Fruit fly (Drosophila melanogaster) whole organism, embryonic: Measurements from ENCODE around the gene CG6972.

Experiments
- Ada2b ChIP-seq: fragments of 200-800 bp; sonication (Bioruptor generic); IDR thresholded peaks from 2 replicates; pipeline ENCODE4 v1.3.6; 2022; ENCODE audit warnings: missing biosample characterization, missing genetic modification characterization
- Atf3 ChIP-seq: fragments of 200-800 bp; sonication (Bioruptor generic); optimal IDR thresholded peaks from 3 replicates; lab custom pipeline; 2016; ENCODE audit warnings: missing biosample characterization, missing genetic modification characterization
- CG10209 ChIP-seq: fragments of 200-800 bp; sonication (Bioruptor generic); optimal IDR thresholded peaks from 3 replicates; lab custom pipeline; 2017; ENCODE audit warnings: missing biosample characterization, mild to moderate bottlenecking, missing genetic modification characterization, missing genetic modification reagents
- CG10267 ChIP-seq: fragments of 200-800 bp; sonication (Bioruptor generic); optimal IDR thresholded peaks from 2 replicates; lab custom pipeline; 2018; ENCODE audit warnings: missing biosample characterization, mild to moderate bottlenecking, missing genetic modification characterization, moderate library complexity
- CG10462 ChIP-seq: fragments of 200-800 bp; sonication (Bioruptor generic); optimal IDR thresholded peaks from 2 replicates; lab custom pipeline; 2016; ENCODE audit warnings: missing biosample characterization, missing genetic modification characterization
- CG12299 ChIP-seq: fragments of 200-800 bp; sonication (Bioruptor generic); optimal IDR thresholded peaks from 2 replicates; lab custom pipeline; 2018; ENCODE audit warnings: missing biosample characterization, mild to moderate bottlenecking, missing genetic modification characterization
- CG13894 ChIP-seq: fragments of 200-800 bp; sonication (Bioruptor generic); optimal IDR thresholded peaks from 3 replicates; lab custom pipeline; 2018; ENCODE audit warnings: missing biosample characterization, mild to moderate bottlenecking, missing genetic modification characterization, moderate library complexity
- CG17186 ChIP-seq: fragments of 200-800 bp; sonication (Bioruptor generic); optimal IDR thresholded peaks from 3 replicates; lab custom pipeline; 2017; ENCODE audit warnings: missing biosample characterization, missing genetic modification reagents, missing genetic modification characterization
- CG17359 ChIP-seq: fragments of 200-800 bp; sonication (Bioruptor generic); optimal IDR thresholded peaks from 3 replicates; lab custom pipeline; 2018; ENCODE audit warnings: missing biosample characterization, mild to moderate bottlenecking, missing genetic modification characterization, moderate library complexity
- CG17361 ChIP-seq: fragments of 200-800 bp; sonication (Bioruptor generic); IDR thresholded peaks from 3 replicates; pipeline ENCODE4 v1.3.6; 2022; ENCODE audit warnings: missing biosample characterization, missing genetic modification characterization
- CG17912 ChIP-seq: fragments of 200-800 bp; sonication (Bioruptor generic); optimal IDR thresholded peaks from 2 replicates; lab custom pipeline; 2018; ENCODE audit warnings: missing biosample characterization, mild to moderate bottlenecking, missing genetic modification characterization
- CG2116 ChIP-seq: fragments of 200-800 bp; sonication (Bioruptor generic); optimal IDR thresholded peaks from 3 replicates; lab custom pipeline; 2018; ENCODE audit warnings: missing biosample characterization, mild to moderate bottlenecking, missing genetic modification characterization
- CG30020 ChIP-seq: fragments of 200-800 bp; optimal IDR thresholded peaks from 2 replicates; lab custom pipeline; 2019; ENCODE audit warnings: missing biosample characterization, mild to moderate bottlenecking, missing genetic modification characterization, moderate library complexity
- CG31224 ChIP-seq: fragments of 200-800 bp; sonication (Bioruptor generic); IDR thresholded peaks from 2 replicates; pipeline ENCODE4 v1.3.6; 2022; ENCODE audit warnings: missing biosample characterization, missing genetic modification characterization
- CG33557 ChIP-seq: fragments of 200-800 bp; sonication (Bioruptor generic); optimal IDR thresholded peaks from 2 replicates; lab custom pipeline; 2019; ENCODE audit warnings: missing biosample characterization, mild to moderate bottlenecking, missing genetic modification characterization, moderate library complexity
- CG43689 ChIP-seq: fragments of 200-800 bp; sonication (Bioruptor generic); IDR thresholded peaks from 2 replicates; pipeline ENCODE4 v1.3.6; 2022; ENCODE audit warnings: missing biosample characterization, missing genetic modification characterization
- CG6654 ChIP-seq: fragments of 200-800 bp; sonication (Bioruptor generic); optimal IDR thresholded peaks from 2 replicates; lab custom pipeline; 2017; ENCODE audit warnings: missing biosample characterization, mild to moderate bottlenecking, missing genetic modification characterization
- CG7271 ChIP-seq: fragments of 200-800 bp; sonication (Bioruptor generic); optimal IDR thresholded peaks from 2 replicates; lab custom pipeline; 2018; ENCODE audit warnings: missing biosample characterization, mild to moderate bottlenecking, missing genetic modification characterization, moderate library complexity
- CG7556 ChIP-seq: fragments of 200-800 bp; sonication (Bioruptor generic); optimal IDR thresholded peaks from 2 replicates; lab custom pipeline; 2017; ENCODE audit warnings: missing biosample characterization, mild to moderate bottlenecking, missing genetic modification characterization
- CG7987 ChIP-seq: fragments of 200-800 bp; sonication (Bioruptor generic); optimal IDR thresholded peaks from 2 replicates; lab custom pipeline; 2018; ENCODE audit warnings: missing biosample characterization, mild to moderate bottlenecking, missing genetic modification characterization, moderate library complexity
- CG8290 ChIP-seq, 3 experiments: fragments of 200-800 bp; sonication (Bioruptor generic); optimal IDR thresholded peaks; 2 replicates each; lab custom pipeline; 2016 to 2019; ENCODE audit warnings: missing biosample characterization in 3 of 3, missing genetic modification characterization in 3 of 3, mild to moderate bottlenecking in 2 of 3, moderate library complexity in 1 of 3
- CG9797 ChIP-seq: fragments of 200-800 bp; sonication (Bioruptor generic); optimal IDR thresholded peaks from 3 replicates; lab custom pipeline; 2018; ENCODE audit warnings: missing biosample characterization, mild to moderate bottlenecking, missing genetic modification characterization
- Hey ChIP-seq: fragments of 200-800 bp; sonication (Bioruptor generic); optimal IDR thresholded peaks from 3 replicates; lab custom pipeline; 2018; ENCODE audit warnings: missing biosample characterization, mild to moderate bottlenecking, missing genetic modification characterization
- Hmx ChIP-seq: fragments of 200-800 bp; sonication (Bioruptor generic); optimal IDR thresholded peaks from 2 replicates; lab custom pipeline; 2016; ENCODE audit warnings: missing biosample characterization, missing genetic modification characterization
- Hr3 ChIP-seq: fragments of 200-800 bp; sonication (Bioruptor generic); optimal IDR thresholded peaks from 3 replicates; lab custom pipeline; 2016; ENCODE audit warnings: missing biosample characterization, missing genetic modification characterization
- Kr ChIP-seq: fragments of 200-800 bp; sonication (Bioruptor generic); optimal IDR thresholded peaks from 2 replicates; lab custom pipeline; 2017; ENCODE audit warnings: missing biosample characterization, mild to moderate bottlenecking, missing genetic modification characterization
- Mrtf ChIP-seq: fragments of 200-800 bp; sonication (Bioruptor generic); IDR thresholded peaks from 3 replicates; pipeline ENCODE4 v1.3.6; 2022; ENCODE audit warnings: missing biosample characterization, missing genetic modification characterization
- NC2β ChIP-seq: fragments of 200-800 bp; sonication (Bioruptor generic); optimal IDR thresholded peaks from 2 replicates; lab custom pipeline; 2016; ENCODE audit warnings: missing biosample characterization, missing genetic modification characterization
- Rx ChIP-seq: fragments of 200-800 bp; sonication (Bioruptor generic); IDR thresholded peaks from 2 replicates; pipeline ENCODE4 v1.3.6; 2022; ENCODE audit warnings: missing biosample characterization, missing genetic modification characterization
- Xrp1 ChIP-seq: fragments of 200-800 bp; sonication (Bioruptor generic); IDR thresholded peaks from 2 replicates; pipeline ENCODE4 v1.3.6; 2022; ENCODE audit warnings: missing biosample characterization, missing genetic modification characterization
- YL-1 ChIP-seq: fragments of 200-800 bp; sonication (Bioruptor generic); optimal IDR thresholded peaks from 3 replicates; lab custom pipeline; 2017; ENCODE audit warnings: missing biosample characterization, mild to moderate bottlenecking, missing genetic modification characterization
- az2 ChIP-seq: fragments of 200-800 bp; sonication (Bioruptor generic); optimal IDR thresholded peaks from 3 replicates; lab custom pipeline; 2016; ENCODE audit warnings: missing biosample characterization, missing genetic modification characterization
- bab2 ChIP-seq: fragments of 200-800 bp; sonication (Bioruptor generic); optimal IDR thresholded peaks from 2 replicates; lab custom pipeline; 2016; ENCODE audit warnings: missing biosample characterization, missing genetic modification characterization
- bbx ChIP-seq: fragments of 200-800 bp; sonication (Bioruptor generic); IDR thresholded peaks from 2 replicates; pipeline ENCODE4 v1.3.6; 2022; ENCODE audit warnings: missing biosample characterization, missing genetic modification characterization; ENCODE audit not compliant: partially characterized antibody
- bcd ChIP-seq: fragments of 200-800 bp; sonication (Bioruptor generic); optimal IDR thresholded peaks from 2 replicates; lab custom pipeline; 2017; ENCODE audit warnings: missing biosample characterization, mild to moderate bottlenecking, missing genetic modification characterization
- chinmo ChIP-seq: fragments of 200-800 bp; sonication (Bioruptor generic); IDR thresholded peaks from 4 replicates; pipeline ENCODE4 v1.3.6; 2022; ENCODE audit warnings: missing biosample characterization, missing genetic modification characterization; ENCODE audit not compliant: partially characterized antibody
- dysf ChIP-seq: fragments of 200-800 bp; sonication (Bioruptor generic); IDR thresholded peaks from 3 replicates; pipeline ENCODE4 v1.3.6; 2022; ENCODE audit warnings: missing biosample characterization, missing genetic modification characterization
- gcm2 ChIP-seq: fragments of 200-800 bp; sonication (Bioruptor generic); optimal IDR thresholded peaks from 2 replicates; lab custom pipeline; 2016; ENCODE audit warnings: missing biosample characterization, missing genetic modification characterization
- jing ChIP-seq: fragments of 200-800 bp; sonication (Bioruptor generic); optimal IDR thresholded peaks from 2 replicates; lab custom pipeline; 2018; ENCODE audit warnings: missing biosample characterization, mild to moderate bottlenecking, missing genetic modification characterization
- lab ChIP-seq: fragments of 200-800 bp; sonication (Bioruptor generic); optimal IDR thresholded peaks from 3 replicates; lab custom pipeline; 2017; ENCODE audit warnings: missing biosample characterization, missing genetic modification characterization, mild to moderate bottlenecking, moderate library complexity, missing genetic modification reagents
- maf-S ChIP-seq: fragments of 200-800 bp; sonication (Bioruptor generic); optimal IDR thresholded peaks from 2 replicates; lab custom pipeline; 2016; ENCODE audit warnings: missing biosample characterization, missing genetic modification characterization
- nerfin-1 ChIP-seq: fragments of 200-800 bp; sonication (Bioruptor generic); optimal IDR thresholded peaks from 3 replicates; lab custom pipeline; 2019; ENCODE audit warnings: missing biosample characterization, mild to moderate bottlenecking, missing genetic modification characterization, moderate library complexity
- onecut ChIP-seq: fragments of 200-800 bp; sonication (Bioruptor generic); IDR thresholded peaks from 2 replicates; pipeline ENCODE4 v1.3.6; 2022; ENCODE audit warnings: missing biosample characterization, missing genetic modification characterization
- otp ChIP-seq: fragments of 200-800 bp; sonication (Bioruptor generic); IDR thresholded peaks from 3 replicates; pipeline ENCODE4, ENCODE4 v1.3.6; 2022; ENCODE audit warnings: missing biosample characterization, missing genetic modification characterization
- pfk ChIP-seq: fragments of 200-800 bp; sonication (Bioruptor generic); optimal IDR thresholded peaks from 2 replicates; lab custom pipeline; 2018; ENCODE audit warnings: missing biosample characterization, mild to moderate bottlenecking, missing genetic modification characterization, moderate library complexity
- prd ChIP-seq, 3 experiments: fragments of >200 bp in 2 of 3; fragments of 200-800 bp in 1 of 3; sonication (Bioruptor generic) in 1 of 3; optimal IDR thresholded peaks in 2 of 3; IDR thresholded peaks in 1 of 3; 2 replicates in 2 of 3; 3 replicates in 1 of 3; pipeline versions ENCODE4 v1.3.6 to Lab custom; 2017 to 2022; ENCODE audit warnings: missing biosample characterization in 1 of 3, missing genetic modification characterization in 1 of 3
- so ChIP-seq: fragments of 200-800 bp; sonication (Bioruptor generic); IDR thresholded peaks from 3 replicates; pipeline ENCODE4 v1.3.6; 2022; ENCODE audit warnings: missing biosample characterization, missing genetic modification characterization
- sug ChIP-seq: fragments of 200-800 bp; optimal IDR thresholded peaks from 2 replicates; lab custom pipeline; 2019; ENCODE audit warnings: missing biosample characterization, mild to moderate bottlenecking, missing genetic modification characterization, moderate library complexity
- tio ChIP-seq: fragments of 200-800 bp; sonication (Bioruptor generic); optimal IDR thresholded peaks from 2 replicates; lab custom pipeline; 2017; ENCODE audit warnings: missing biosample characterization, missing genetic modification characterization, inconsistent platforms
- yki ChIP-seq: fragments of >200 bp; optimal IDR thresholded peaks from 3 replicates; lab custom pipeline; 2018

CG6972 gene

dm6 chr3R:22664274-22664673 is 37.5 kb upstream of the CG6972 start (continued):
- no peak for TF ChIP-seq CG10462
- TF ChIP-seq Hr3 (GFP tag; lab: Kevin White, UChicago), result peak; percentile 4
- TF ChIP-seq Rx (GFP tag; lab: Robert Waterston, UW), result peak; percentile 61; the same call in 1 of the 2 replicates
- TF ChIP-seq bab2 (GFP tag; lab: Kevin White, UChicago), result peak; percentile 44
- TF ChIP-seq az2 (GFP tag; lab: Kevin White, UChicago), result peak; percentile 48
- peak; percentile 3 for TF ChIP-seq maf-S (GFP tag; lab: Kevin White, UChicago)
- TF ChIP-seq sug (tag; lab: Kevin White, UChicago), result no peak
- TF ChIP-seq CG7271, result no peak
- no peak for TF ChIP-seq gcm2 (GFP tag; lab: Kevin White, UChicago)
- TF ChIP-seq CG2116 (GFP tag; lab: Kevin White, UChicago), result no peak
- no peak for TF ChIP-seq CG12299
- peak; percentile 26; the same call in 1 of the 2 replicates for TF ChIP-seq onecut (GFP tag; lab: Robert Waterston, UW)
- no peak for TF ChIP-seq CG33557 (GFP tag; lab: Kevin White, UChicago)
- TF ChIP-seq Hmx (GFP tag; lab: Kevin White, UChicago), result no peak
- TF ChIP-seq Hey (tag; lab: Kevin White, UChicago), result no peak
- TF ChIP-seq CG17186, result no peak
- TF ChIP-seq chinmo, result no peak
- no peak for TF ChIP-seq CG13894
- TF ChIP-seq CG6654 (GFP tag; lab: Kevin White, UChicago), result no peak
- TF ChIP-seq tio (GFP tag; lab: Kevin White, UChicago), result peak; percentile 8
- no peak for TF ChIP-seq YL-1 (GFP tag; lab: Kevin White, UChicago)
- TF ChIP-seq CG9797, result no peak
- TF ChIP-seq CG30020 (tag; lab: Kevin White, UChicago), result no peak
- peak; percentile 59 for TF ChIP-seq CG17359 (tag; lab: Kevin White, UChicago)
- TF ChIP-seq dysf (GFP tag; lab: Robert Waterston, UW), result peak; percentile 31; the same call in 1 of the 3 replicates
- TF ChIP-seq CG7556 (GFP tag; lab: Kevin White, UChicago), result peak; percentile 34
- TF ChIP-seq Mrtf (GFP tag; lab: Robert Waterston, UW), result no peak
- TF ChIP-seq Atf3 (GFP tag; lab: Kevin White, UChicago), result peak; percentile 15
- no peak for TF ChIP-seq Kr
- TF ChIP-seq prd (optimal IDR thresholded peaks at IDR 0.05; lab: Kevin White, UChicago), result no peak
- TF ChIP-seq prd (GFP tag; IDR thresholded peaks at IDR 0.05; lab: Robert Waterston, UW), result peak; percentile 68; the same call in 2 of the 3 replicates
- peak; percentile 32 for TF ChIP-seq NC2β (GFP tag; lab: Kevin White, UChicago)
- no peak for TF ChIP-seq CG7987 (GFP tag; lab: Kevin White, UChicago)
- no peak for TF ChIP-seq yki
- peak; percentile 65; the same call in 2 of the 3 replicates for TF ChIP-seq otp (GFP tag; lab: Robert Waterston, UW)
- no peak for TF ChIP-seq CG43689 (GFP tag; lab: Robert Waterston, UW)
- TF ChIP-seq CG17912 (GFP tag; lab: Kevin White, UChicago), result no peak
- no peak for TF ChIP-seq CG31224 (GFP tag; lab: Robert Waterston, UW)
- TF ChIP-seq CG17361, result 0 out of 3 replicates have a peak, but pooled peaks have one; percentile 22
- peak; percentile 37; the same call in 1 of the 2 replicates for TF ChIP-seq Xrp1 (GFP tag; lab: Robert Waterston, UW)
- no peak for TF ChIP-seq nerfin-1 (tag; lab: Kevin White, UChicago)
- peak; percentile 3 for TF ChIP-seq jing (GFP tag; lab: Kevin White, UChicago)
- no peak for TF ChIP-seq CG8290 (GFP tag; optimal IDR thresholded peaks at IDR 0.05; lab: Kevin White, UChicago)
- peak in 1 of 2 experiments; percentile 33 for TF ChIP-seq CG8290 (tag; optimal IDR thresholded peaks at IDR 0.05; lab: Kevin White, UChicago)
- no peak for TF ChIP-seq pfk (GFP tag; lab: Kevin White, UChicago)
- TF ChIP-seq CG10267 (tag; lab: Kevin White, UChicago), result no peak
- peak; percentile 24 for TF ChIP-seq CG10209 (GFP tag; lab: Kevin White, UChicago)
- TF ChIP-seq so, result peak; percentile 12; the same call in 1 of the 3 replicates
- TF ChIP-seq Ada2b (GFP tag; lab: Robert Waterston, UW), result peak; percentile 70
- peak; percentile 35 for TF ChIP-seq bcd (GFP tag; lab: Kevin White, UChicago)
- TF ChIP-seq lab (GFP tag; lab: Kevin White, UChicago), result peak; percentile 41
- no peak for TF ChIP-seq bbx
